Fruit fly (Drosophila melanogaster) whole organism, embryonic: ENCODE results near the gene Eig71Ek.

Experiments
- Antp ChIP-seq: fragments of 200-800 bp; sonication (Bioruptor generic); optimal IDR thresholded peaks from 3 replicates; lab custom pipeline; 2016; ENCODE audit warnings: missing biosample characterization, missing genetic modification characterization
- Atf-2 ChIP-seq: fragments of 200-800 bp; sonication (Bioruptor generic); optimal IDR thresholded peaks from 2 replicates; lab custom pipeline; 2016; ENCODE audit warnings: missing biosample characterization, missing genetic modification characterization
- Atf6 ChIP-seq: fragments of 200-800 bp; sonication (Bioruptor generic); IDR thresholded peaks from 2 replicates; pipeline ENCODE4 v1.3.6; 2022; ENCODE audit warnings: missing biosample characterization, missing genetic modification characterization
- Blimp-1 ChIP-seq: fragments of 200-800 bp; sonication (Bioruptor generic); optimal IDR thresholded peaks from 3 replicates; lab custom pipeline; 2018; ENCODE audit warnings: missing biosample characterization, missing genetic modification characterization, mild to moderate bottlenecking, moderate library complexity, missing genetic modification reagents
- CG10267 ChIP-seq: fragments of 200-800 bp; sonication (Bioruptor generic); optimal IDR thresholded peaks from 2 replicates; lab custom pipeline; 2018; ENCODE audit warnings: missing biosample characterization, mild to moderate bottlenecking, missing genetic modification characterization, moderate library complexity
- CG10979 ChIP-seq: fragments of 200-800 bp; sonication (Bioruptor generic); optimal IDR thresholded peaks from 2 replicates; lab custom pipeline; 2018; ENCODE audit warnings: missing biosample characterization, mild to moderate bottlenecking, missing genetic modification characterization, moderate library complexity
- CG11093 ChIP-seq: fragments of 200-800 bp; sonication (Bioruptor generic); IDR thresholded peaks from 3 replicates; pipeline ENCODE4 v1.3.6; 2022; ENCODE audit warnings: missing biosample characterization, missing genetic modification characterization
- CG11504 ChIP-seq: fragments of 200-800 bp; sonication (Bioruptor generic); optimal IDR thresholded peaks from 3 replicates; lab custom pipeline; 2019; ENCODE audit warnings: missing biosample characterization, mild to moderate bottlenecking, missing genetic modification characterization, moderate library complexity
- CG12236 ChIP-seq: fragments of 200-800 bp; sonication (Bioruptor generic); optimal IDR thresholded peaks from 2 replicates; lab custom pipeline; 2016; ENCODE audit warnings: missing biosample characterization, missing genetic modification characterization
- CG12391 ChIP-seq: fragments of 200-800 bp; sonication (Bioruptor generic); optimal IDR thresholded peaks from 3 replicates; lab custom pipeline; 2018; ENCODE audit warnings: missing biosample characterization, mild to moderate bottlenecking, missing genetic modification characterization, moderate library complexity
- CG14441 ChIP-seq: fragments of 200-800 bp; sonication (Bioruptor generic); IDR thresholded peaks from 2 replicates; pipeline ENCODE4 v1.3.6; 2022; ENCODE audit warnings: missing biosample characterization, missing genetic modification characterization
- CG14710 ChIP-seq: fragments of 200-800 bp; sonication (Bioruptor generic); optimal IDR thresholded peaks from 3 replicates; lab custom pipeline; 2019; ENCODE audit warnings: missing biosample characterization, mild to moderate bottlenecking, missing genetic modification characterization, moderate library complexity
- CG15073 ChIP-seq: fragments of 200-800 bp; sonication (Bioruptor generic); optimal IDR thresholded peaks from 2 replicates; lab custom pipeline; 2016; ENCODE audit warnings: missing biosample characterization, missing genetic modification characterization
- CG1529 ChIP-seq: fragments of 200-800 bp; sonication (Bioruptor generic); optimal IDR thresholded peaks from 3 replicates; lab custom pipeline; 2018; ENCODE audit warnings: missing biosample characterization, missing genetic modification characterization
- CG18262 ChIP-seq: fragments of 200-800 bp; optimal IDR thresholded peaks from 3 replicates; lab custom pipeline; 2019; ENCODE audit warnings: missing biosample characterization, mild to moderate bottlenecking, missing genetic modification characterization, moderate library complexity
- CG30403 ChIP-seq: fragments of 200-800 bp; sonication (Bioruptor generic); optimal IDR thresholded peaks from 3 replicates; lab custom pipeline; 2016; ENCODE audit warnings: missing biosample characterization, missing genetic modification characterization
- CG34224 ChIP-seq: fragments of 200-800 bp; sonication (Bioruptor generic); IDR thresholded peaks from 3 replicates; pipeline ENCODE4 v1.3.6; 2022; ENCODE audit warnings: missing biosample characterization, missing genetic modification characterization; ENCODE audit not compliant: partially characterized antibody
- CG4282 ChIP-seq: fragments of 200-800 bp; sonication (Bioruptor generic); optimal IDR thresholded peaks from 2 replicates; lab custom pipeline; 2016; ENCODE audit warnings: missing biosample characterization, missing genetic modification characterization
- CG4360 ChIP-seq: fragments of 200-800 bp; sonication (Bioruptor generic); IDR thresholded peaks from 2 replicates; pipeline ENCODE4 v1.3.6; 2022; ENCODE audit warnings: missing biosample characterization, missing genetic modification characterization
- CG6175 ChIP-seq: fragments of 200-800 bp; sonication (Bioruptor generic); IDR thresholded peaks from 3 replicates; pipeline ENCODE4 v1.3.6; 2022; ENCODE audit warnings: missing biosample characterization, missing genetic modification characterization
- CG6689 ChIP-seq: fragments of 200-800 bp; sonication (Bioruptor generic); IDR thresholded peaks from 2 replicates; pipeline ENCODE4 v1.3.6; 2022; ENCODE audit warnings: missing biosample characterization, missing genetic modification characterization
- CG8089 ChIP-seq: fragments of 200-800 bp; sonication (Bioruptor generic); optimal IDR thresholded peaks from 3 replicates; lab custom pipeline; 2016; ENCODE audit warnings: missing biosample characterization, missing genetic modification characterization
- CG9437 ChIP-seq: fragments of 200-800 bp; sonication (Bioruptor generic); optimal IDR thresholded peaks from 2 replicates; lab custom pipeline; 2018; ENCODE audit warnings: missing biosample characterization, mild to moderate bottlenecking, missing genetic modification characterization
- Fer2 ChIP-seq: fragments of 200-800 bp; sonication (Bioruptor generic); optimal IDR thresholded peaks from 2 replicates; lab custom pipeline; 2018; ENCODE audit warnings: missing biosample characterization, mild to moderate bottlenecking, missing genetic modification characterization, moderate library complexity
- H15 ChIP-seq: fragments of 200-800 bp; sonication (Bioruptor generic); IDR thresholded peaks from 3 replicates; pipeline ENCODE4 v1.3.6; 2022; ENCODE audit warnings: missing biosample characterization, missing genetic modification characterization
- Med ChIP-seq: fragments of 200-800 bp; sonication (Bioruptor generic); peaks from one replicate; lab custom pipeline; 2016; ENCODE audit warnings: missing biosample characterization, missing genetic modification characterization, mild to moderate bottlenecking, inconsistent platforms, moderate library complexity
- Meics ChIP-seq: fragments of 200-800 bp; sonication (Bioruptor generic); optimal IDR thresholded peaks from 2 replicates; lab custom pipeline; 2017; ENCODE audit warnings: missing biosample characterization, mild to moderate bottlenecking, missing genetic modification characterization
- NC2β ChIP-seq: fragments of 200-800 bp; sonication (Bioruptor generic); optimal IDR thresholded peaks from 2 replicates; lab custom pipeline; 2016; ENCODE audit warnings: missing biosample characterization, missing genetic modification characterization
- NK7.1 ChIP-seq: fragments of 200-800 bp; sonication (Bioruptor generic); optimal IDR thresholded peaks from 3 replicates; lab custom pipeline; 2016; ENCODE audit warnings: missing biosample characterization, missing genetic modification characterization
- Oli ChIP-seq: fragments of 200-800 bp; sonication (Bioruptor generic); optimal IDR thresholded peaks from 2 replicates; lab custom pipeline; 2018; ENCODE audit warnings: missing biosample characterization, mild to moderate bottlenecking, missing genetic modification characterization, moderate library complexity
- Sin3A ChIP-seq: fragments of >200 bp; optimal IDR thresholded peaks from 2 replicates; lab custom pipeline; 2018
- Ssrp ChIP-seq: fragments of 200-800 bp; sonication (Bioruptor generic); optimal IDR thresholded peaks from 2 replicates; lab custom pipeline; 2018; ENCODE audit warnings: missing biosample characterization, mild to moderate bottlenecking, missing genetic modification characterization, moderate library complexity
- Taf1 ChIP-seq: fragments of 200-800 bp; sonication (Bioruptor generic); IDR thresholded peaks from 2 replicates; pipeline ENCODE4 v1.3.6; 2022; ENCODE audit warnings: missing biosample characterization, missing genetic modification characterization
- Xrp1 ChIP-seq: fragments of 200-800 bp; sonication (Bioruptor generic); IDR thresholded peaks from 2 replicates; pipeline ENCODE4 v1.3.6; 2022; ENCODE audit warnings: missing biosample characterization, missing genetic modification characterization
- ac ChIP-seq: fragments of 200-800 bp; sonication (Bioruptor generic); optimal IDR thresholded peaks from 3 replicates; lab custom pipeline; 2017; ENCODE audit warnings: missing biosample characterization, mild to moderate bottlenecking, missing genetic modification characterization
- bsh ChIP-seq, 2 experiments: fragments of 200-800 bp; sonication (Bioruptor generic); optimal IDR thresholded peaks; 2 replicates each; lab custom pipeline; 2017 to 2018; ENCODE audit warnings: mild to moderate bottlenecking in 2 of 2, missing biosample characterization in 2 of 2, missing genetic modification characterization in 2 of 2, moderate library complexity in 1 of 2
- chn ChIP-seq: fragments of 200-800 bp; sonication (Bioruptor generic); optimal IDR thresholded peaks from 2 replicates; lab custom pipeline; 2016; ENCODE audit warnings: missing biosample characterization, missing genetic modification characterization
- crc ChIP-seq: fragments of 200-800 bp; sonication (Bioruptor generic); optimal IDR thresholded peaks from 2 replicates; lab custom pipeline; 2016; ENCODE audit warnings: missing biosample characterization, missing genetic modification characterization
- dmrt11E ChIP-seq: fragments of 200-800 bp; sonication (Bioruptor generic); optimal IDR thresholded peaks from 3 replicates; lab custom pipeline; 2018; ENCODE audit warnings: missing biosample characterization, mild to moderate bottlenecking, missing genetic modification characterization, moderate library complexity
- en ChIP-seq: fragments of 200-800 bp; sonication (Bioruptor generic); optimal IDR thresholded peaks from 2 replicates; lab custom pipeline; 2016; ENCODE audit warnings: missing biosample characterization, missing genetic modification characterization
- hbn ChIP-seq: fragments of 200-800 bp; sonication (Bioruptor generic); IDR thresholded peaks from 2 replicates; pipeline ENCODE4 v1.3.6; 2022; ENCODE audit warnings: missing biosample characterization, missing genetic modification characterization; ENCODE audit not compliant: partially characterized antibody
- luna ChIP-seq: fragments of 200-800 bp; sonication (Bioruptor generic); optimal IDR thresholded peaks from 2 replicates; lab custom pipeline; 2016; ENCODE audit warnings: missing biosample characterization, missing genetic modification characterization
- pnt ChIP-seq: fragments of 200-800 bp; sonication (Bioruptor generic); optimal IDR thresholded peaks from 3 replicates; lab custom pipeline; 2016; ENCODE audit warnings: missing biosample characterization, missing genetic modification characterization
- pum ChIP-seq: fragments of 200-800 bp; sonication (Bioruptor generic); optimal IDR thresholded peaks from 2 replicates; lab custom pipeline; 2016; ENCODE audit warnings: missing biosample characterization, missing genetic modification characterization
- sc ChIP-seq, 3 experiments: fragments of >200 bp in 2 of 3; fragments of 200-800 bp in 1 of 3; sonication (Bioruptor generic) in 1 of 3; optimal IDR thresholded peaks; 2 replicates in 2 of 3; 3 replicates in 1 of 3; lab custom pipeline; 2017; ENCODE audit warnings: mild to moderate bottlenecking in 1 of 3, missing biosample characterization in 1 of 3, missing genetic modification characterization in 1 of 3, missing genetic modification reagents in 1 of 3
- sens ChIP-seq: fragments of 200-800 bp; sonication (Bioruptor generic); peaks from one replicate; lab custom pipeline; 2016; ENCODE audit warnings: missing biosample characterization, missing genetic modification characterization
- seq ChIP-seq: fragments of 200-800 bp; sonication (Bioruptor generic); IDR thresholded peaks from 2 replicates; pipeline ENCODE4 v1.3.6; 2022; ENCODE audit warnings: missing biosample characterization, missing genetic modification characterization
- tup ChIP-seq: fragments of 200-800 bp; sonication (Bioruptor generic); optimal IDR thresholded peaks from 2 replicates; lab custom pipeline; 2016; ENCODE audit warnings: missing biosample characterization, mild to moderate bottlenecking, missing genetic modification characterization, moderate library complexity

The Eig71Ek gene

dm6 chr3L:15639978-15640377, 21.1 kb upstream of the Eig71Ek start (continued):
- TF ChIP-seq dmrt11E (peak; percentile 31), CG1529 (no peak), tup (GFP tag; lab: Kevin White, UChicago) (no peak), Antp (GFP tag; lab: Kevin White, UChicago) (peak; percentile 17), chn (GFP tag; lab: Kevin White, UChicago) (peak; percentile 9), en (GFP tag; lab: Kevin White, UChicago) (no peak), CG15073 (GFP tag; lab: Kevin White, UChicago) (no peak), Atf6 (GFP tag; lab: Robert Waterston, UW) (no peak), CG14441 (no peak), Fer2 (no peak), CG4282 (no peak), Atf-2 (GFP tag; lab: Kevin White, UChicago) (no peak), CG9437 (no peak), CG8089 (GFP tag; lab: Kevin White, UChicago) (no peak), CG18262 (tag; lab: Kevin White, UChicago) (peak; percentile 28), Meics (no peak), CG4360 (0 out of 2 replicates have a peak, but pooled peaks have one; percentile 18), H15 (GFP tag; lab: Robert Waterston, UW) (no peak), CG12391 (tag; lab: Kevin White, UChicago) (peak; percentile 23), Med (GFP tag; lab: Kevin White, UChicago) (peak; percentile 31), CG30403 (GFP tag; lab: Kevin White, UChicago) (peak; percentile 8), CG34224 (GFP tag; lab: Robert Waterston, UW) (no peak), pum (peak; percentile 10), NC2β (GFP tag; lab: Kevin White, UChicago) (peak; percentile 1), CG12236 (GFP tag; lab: Kevin White, UChicago) (no peak), Oli (tag; lab: Kevin White, UChicago) (peak; percentile 26), pnt (GFP tag; lab: Kevin White, UChicago) (peak; percentile 16), seq (no peak), sc (optimal IDR thresholded peaks at IDR 0.05; lab: Kevin White, UChicago) (no peak), sc (GFP tag; optimal IDR thresholded peaks at IDR 0.05; lab: Kevin White, UChicago) (no peak), crc (no peak), CG6175 (GFP tag; lab: Robert Waterston, UW) (no peak), Ssrp (peak; percentile 11), CG11504 (peak; percentile 16), bsh (GFP tag; optimal IDR thresholded peaks at IDR 0.05; lab: Kevin White, UChicago) (peak in 1 of 2 experiments; percentile 32), NK7.1 (no peak), CG11093 (0 out of 3 replicates have a peak, but pooled peaks have one; percentile 27), CG6689 (GFP tag; lab: Robert Waterston, UW) (peak; percentile 34; the same call in 1 of the 2 replicates), hbn (GFP tag; lab: Robert Waterston, UW) (no peak)

- TF ChIP-seq CG10979 (tag; lab: Kevin White, UChicago) (peak; percentile 9), Sin3A (lab: Kevin White, UChicago) (no peak), Blimp-1 (peak; percentile 12), Xrp1 (GFP tag; lab: Robert Waterston, UW) (0 out of 2 replicates have a peak, but pooled peaks have one; percentile 16), sens (GFP tag; lab: Kevin White, UChicago) (peak; percentile 67), CG14710 (tag; lab: Kevin White, UChicago) (peak; percentile 8), Taf1 (GFP tag; lab: Robert Waterston, UW) (0 out of 2 replicates have a peak, but pooled peaks have one; percentile 15), ac (GFP tag; lab: Kevin White, UChicago) (no peak), luna (GFP tag; lab: Kevin White, UChicago) (no peak), CG10267 (tag; lab: Kevin White, UChicago) (no peak)
- TF ChIP-seq, all 482 proteins: peak for 6
These were observed 19.4 kb upstream of the Eig71Ek start for dm6 chr3L:15641590-15642019.
